Worm (Caenorhabditis elegans): ENCODE measurements around the gene frpr-9.

- TF ChIP-seq pha-4 (tag; optimal IDR thresholded peaks at IDR 0.05) (no peak), unc-42 (tag; optimal IDR thresholded peaks at IDR 0.05) (no peak), ahr-1 (tag; optimal IDR thresholded peaks at IDR 0.05) (no peak), ceh-2 (tag; optimal IDR thresholded peaks at IDR 0.05) (no peak), ama-1 (optimal IDR thresholded peaks at IDR 0.05) (no peak), dmd-4 (tag; optimal IDR thresholded peaks at IDR 0.05; ENCODE audit: borderline replicate concordance) (no peak), C08G9.2 (tag; optimal IDR thresholded peaks at IDR 0.05) (no peak), ceh-48 (tag; optimal IDR thresholded peaks at IDR 0.05) (no peak), npax-4 (tag; optimal IDR thresholded peaks at IDR 0.05) (no peak), nfya-1 (tag; optimal IDR thresholded peaks at IDR 0.05) (no peak), Y22D7AL.16 (tag; optimal IDR thresholded peaks at IDR 0.05) (no peak)
Observed at ce11 chrV:11040020-11040419, 48.1 kb downstream of the frpr-9 start, which contains the start of gene C45B11.9.
